Fruit fly (Drosophila melanogaster) whole organism, prepupa: ENCODE data around the gene CG6059.

Source experiments
- CG10669 ChIP-seq: fragments of 200-800 bp; sonication (Bioruptor generic); optimal IDR thresholded peaks from 3 replicates; lab custom pipeline; 2018; ENCODE audit warnings: missing biosample characterization, mild to moderate bottlenecking, missing genetic modification characterization, moderate library complexity
- CG11902 ChIP-seq: fragments of 200-800 bp; sonication (Bioruptor generic); optimal IDR thresholded peaks from 3 replicates; lab custom pipeline; 2016; ENCODE audit warnings: missing biosample characterization, missing genetic modification characterization
- CG6854 ChIP-seq: fragments of 200-800 bp; sonication (Bioruptor generic); optimal IDR thresholded peaks from 2 replicates; lab custom pipeline; 2017; ENCODE audit warnings: missing biosample characterization, mild to moderate bottlenecking, missing genetic modification characterization
- Gug ChIP-seq: fragments of 200-800 bp; sonication (Bioruptor generic); IDR thresholded peaks from 2 replicates; pipeline ENCODE4 v1.3.6; 2022; ENCODE audit warnings: missing biosample characterization, missing genetic modification characterization
- Hr38 ChIP-seq: sonication (Bioruptor generic); optimal IDR thresholded peaks from 2 replicates; lab custom pipeline; 2016; ENCODE audit warnings: missing biosample characterization, missing genetic modification characterization
- Met ChIP-seq: fragments of 200-800 bp; sonication (Bioruptor generic); optimal IDR thresholded peaks from 3 replicates; lab custom pipeline; 2016; ENCODE audit warnings: missing biosample characterization, missing genetic modification characterization
- cyc ChIP-seq: fragments of 200-800 bp; sonication (Bioruptor generic); optimal IDR thresholded peaks from 3 replicates; lab custom pipeline; 2016; ENCODE audit warnings: missing biosample characterization, missing genetic modification characterization
- vri ChIP-seq: fragments of 200-800 bp; sonication (Bioruptor generic); optimal IDR thresholded peaks from 3 replicates; lab custom pipeline; 2016; ENCODE audit warnings: missing biosample characterization, mild to moderate bottlenecking, missing genetic modification characterization

dm6 chr3R:27076618-27077017, 47.9 kb downstream of the CG6059 start:
- TF ChIP-seq Gug (GFP tag; lab: Robert Waterston, UW), result no peak
- no peak for TF ChIP-seq CG6854
- no peak for TF ChIP-seq vri
- TF ChIP-seq CG11902 (GFP tag; lab: Kevin White, UChicago), result no peak
- TF ChIP-seq cyc (GFP tag; lab: Kevin White, UChicago), result no peak
- TF ChIP-seq Met (GFP tag; lab: Kevin White, UChicago), result no peak
- TF ChIP-seq CG10669 (GFP tag; lab: Kevin White, UChicago), result no peak
- TF ChIP-seq Hr38 (GFP tag; lab: Kevin White, UChicago), result no peak
